Fruit fly (Drosophila melanogaster) whole organism, embryonic: ENCODE results near the gene mRpL20.
A peak's percentile ranks its signal among the peaks of the same experiment; 100 is the strongest.

Experiments
- CG10209 ChIP-seq: fragments of 200-800 bp; sonication (Bioruptor generic); optimal IDR thresholded peaks from 3 replicates; lab custom pipeline; 2017; ENCODE audit warnings: missing biosample characterization, mild to moderate bottlenecking, missing genetic modification characterization, missing genetic modification reagents
- CG10431 ChIP-seq: fragments of 200-800 bp; sonication (Bioruptor generic); optimal IDR thresholded peaks from 3 replicates; lab custom pipeline; 2018; ENCODE audit warnings: missing biosample characterization, mild to moderate bottlenecking, missing genetic modification characterization
- CG10959 ChIP-seq: fragments of 200-800 bp; sonication (Bioruptor generic); IDR thresholded peaks from 2 replicates; pipeline ENCODE4 v1.3.6; 2022; ENCODE audit warnings: missing biosample characterization, missing genetic modification characterization
- CG11456 ChIP-seq: fragments of 200-800 bp; sonication (Bioruptor generic); IDR thresholded peaks from 3 replicates; pipeline ENCODE4 v1.3.6; 2022; ENCODE audit warnings: missing biosample characterization, missing genetic modification characterization
- CG11504 ChIP-seq: fragments of 200-800 bp; sonication (Bioruptor generic); optimal IDR thresholded peaks from 3 replicates; lab custom pipeline; 2019; ENCODE audit warnings: missing biosample characterization, mild to moderate bottlenecking, missing genetic modification characterization, moderate library complexity
- CG13775 ChIP-seq: fragments of 200-800 bp; sonication (Bioruptor generic); optimal IDR thresholded peaks from 3 replicates; lab custom pipeline; 2017; ENCODE audit warnings: missing biosample characterization, mild to moderate bottlenecking, missing genetic modification characterization
- CG14710 ChIP-seq: fragments of 200-800 bp; sonication (Bioruptor generic); optimal IDR thresholded peaks from 3 replicates; lab custom pipeline; 2019; ENCODE audit warnings: missing biosample characterization, mild to moderate bottlenecking, missing genetic modification characterization, moderate library complexity
- CG17328 ChIP-seq: fragments of 200-800 bp; sonication (Bioruptor generic); IDR thresholded peaks from 2 replicates; pipeline ENCODE4 v1.3.6; 2022; ENCODE audit warnings: missing biosample characterization, missing genetic modification characterization
- CG17385 ChIP-seq: fragments of 200-800 bp; sonication (Bioruptor generic); optimal IDR thresholded peaks from 3 replicates; lab custom pipeline; 2018; ENCODE audit warnings: missing biosample characterization, mild to moderate bottlenecking, missing genetic modification characterization
- CG17568 ChIP-seq: fragments of 200-800 bp; sonication (Bioruptor generic); optimal IDR thresholded peaks from 2 replicates; lab custom pipeline; 2018; ENCODE audit warnings: missing biosample characterization, mild to moderate bottlenecking, missing genetic modification characterization, moderate library complexity
- CG18262 ChIP-seq: fragments of 200-800 bp; optimal IDR thresholded peaks from 3 replicates; lab custom pipeline; 2019; ENCODE audit warnings: missing biosample characterization, mild to moderate bottlenecking, missing genetic modification characterization, moderate library complexity
- CG2116 ChIP-seq: fragments of 200-800 bp; sonication (Bioruptor generic); optimal IDR thresholded peaks from 3 replicates; lab custom pipeline; 2018; ENCODE audit warnings: missing biosample characterization, mild to moderate bottlenecking, missing genetic modification characterization
- CG2678 ChIP-seq: fragments of 200-800 bp; sonication (Bioruptor generic); optimal IDR thresholded peaks from 3 replicates; lab custom pipeline; 2019; ENCODE audit warnings: missing biosample characterization, mild to moderate bottlenecking, missing genetic modification characterization, moderate library complexity
- CG3065 ChIP-seq: fragments of 200-800 bp; sonication (Bioruptor generic); optimal IDR thresholded peaks from 2 replicates; lab custom pipeline; 2016; ENCODE audit warnings: missing biosample characterization, missing genetic modification characterization
- CG31441 ChIP-seq: fragments of 200-800 bp; sonication (Bioruptor generic); IDR thresholded peaks from 2 replicates; pipeline ENCODE4 v1.3.6; 2022; ENCODE audit warnings: missing biosample characterization, missing genetic modification characterization
- CG3726 ChIP-seq: fragments of 200-800 bp; sonication (Bioruptor generic); IDR thresholded peaks from 3 replicates; pipeline ENCODE4, ENCODE4 v1.3.6; 2022; ENCODE audit warnings: missing biosample characterization, missing genetic modification characterization
- CG3847 ChIP-seq: fragments of 200-800 bp; sonication (Bioruptor generic); IDR thresholded peaks from 2 replicates; pipeline ENCODE4 v1.3.6; 2022; ENCODE audit warnings: missing biosample characterization, missing genetic modification characterization
- CG4328 ChIP-seq: fragments of 200-800 bp; sonication (Bioruptor generic); optimal IDR thresholded peaks from 3 replicates; lab custom pipeline; 2017; ENCODE audit warnings: missing biosample characterization, missing genetic modification reagents, missing genetic modification characterization
- CG5245 ChIP-seq: fragments of 200-800 bp; sonication (Bioruptor generic); optimal IDR thresholded peaks from 3 replicates; lab custom pipeline; 2016; ENCODE audit warnings: missing biosample characterization, missing genetic modification characterization
- CG6791 ChIP-seq: fragments of 200-800 bp; sonication (Bioruptor generic); IDR thresholded peaks from 3 replicates; pipeline ENCODE4 v1.3.6; 2022; ENCODE audit warnings: missing biosample characterization, missing genetic modification characterization; ENCODE audit not compliant: partially characterized antibody
- CG7963 ChIP-seq: fragments of 200-800 bp; sonication (Bioruptor generic); IDR thresholded peaks from 3 replicates; pipeline ENCODE4 v1.3.6; 2022; ENCODE audit warnings: missing biosample characterization, missing genetic modification characterization; ENCODE audit not compliant: partially characterized antibody
- CG8924 ChIP-seq: fragments of 200-800 bp; optimal IDR thresholded peaks from 3 replicates; lab custom pipeline; 2019; ENCODE audit warnings: missing biosample characterization, mild to moderate bottlenecking, missing genetic modification characterization, moderate library complexity
- Dfd ChIP-seq, 2 experiments: fragments of >200 bp; optimal IDR thresholded peaks; 2 replicates each; lab custom pipeline; 2017; ENCODE audit warnings: missing biosample characterization in 2 of 2, missing genetic modification characterization in 2 of 2
- Eip74EF ChIP-seq, 2 experiments: fragments of 200-800 bp in 1 of 2; fragments of >200 bp in 1 of 2; sonication (Bioruptor generic) in 1 of 2; optimal IDR thresholded peaks; 2 replicates each; lab custom pipeline; 2017 to 2019; ENCODE audit warnings: missing biosample characterization in 2 of 2, missing genetic modification characterization in 2 of 2, mild to moderate bottlenecking in 1 of 2, moderate library complexity in 1 of 2
- HHEX ChIP-seq: fragments of 200-800 bp; sonication (Bioruptor generic); optimal IDR thresholded peaks from 3 replicates; lab custom pipeline; 2017; ENCODE audit warnings: missing biosample characterization, mild to moderate bottlenecking, missing genetic modification characterization, missing genetic modification reagents
- HLHmδ ChIP-seq: fragments of 200-800 bp; sonication (Bioruptor generic); optimal IDR thresholded peaks from 2 replicates; lab custom pipeline; 2018; ENCODE audit warnings: missing biosample characterization, mild to moderate bottlenecking, missing genetic modification characterization, moderate library complexity
- Hey ChIP-seq: fragments of 200-800 bp; sonication (Bioruptor generic); optimal IDR thresholded peaks from 3 replicates; lab custom pipeline; 2018; ENCODE audit warnings: missing biosample characterization, mild to moderate bottlenecking, missing genetic modification characterization
- Opbp ChIP-seq: fragments of 200-800 bp; sonication (Bioruptor generic); IDR thresholded peaks from 3 replicates; pipeline ENCODE4 v1.3.6; 2022; ENCODE audit warnings: missing biosample characterization, missing genetic modification characterization; ENCODE audit not compliant: partially characterized antibody
- Sry-β ChIP-seq: fragments of 200-800 bp; sonication (Bioruptor generic); optimal IDR thresholded peaks from 2 replicates; lab custom pipeline; 2018; ENCODE audit warnings: missing biosample characterization, mild to moderate bottlenecking, missing genetic modification characterization, moderate library complexity
- Taf1 ChIP-seq: fragments of 200-800 bp; sonication (Bioruptor generic); IDR thresholded peaks from 2 replicates; pipeline ENCODE4 v1.3.6; 2022; ENCODE audit warnings: missing biosample characterization, missing genetic modification characterization
- ato ChIP-seq: fragments of 200-800 bp; sonication (Bioruptor generic); IDR thresholded peaks from 2 replicates; pipeline ENCODE4 v1.3.6; 2022; ENCODE audit warnings: missing biosample characterization, missing genetic modification characterization; ENCODE audit not compliant: partially characterized antibody
- cad ChIP-seq: fragments of >200 bp; optimal IDR thresholded peaks from 2 replicates; lab custom pipeline; 2017; ENCODE audit warnings: missing biosample characterization, missing genetic modification characterization
- chn ChIP-seq: fragments of 200-800 bp; sonication (Bioruptor generic); optimal IDR thresholded peaks from 2 replicates; lab custom pipeline; 2016; ENCODE audit warnings: missing biosample characterization, missing genetic modification characterization
- ci ChIP-seq: fragments of 200-800 bp; sonication (Bioruptor generic); IDR thresholded peaks from 3 replicates; pipeline ENCODE4 v1.3.6; 2022; ENCODE audit warnings: missing biosample characterization, missing genetic modification characterization
- fu2 ChIP-seq: fragments of 200-800 bp; sonication (Bioruptor generic); optimal IDR thresholded peaks from 2 replicates; lab custom pipeline; 2016; ENCODE audit warnings: missing biosample characterization, missing genetic modification characterization
- gro ChIP-seq: fragments of 200-800 bp; sonication (Bioruptor generic); optimal IDR thresholded peaks from 2 replicates; lab custom pipeline; 2016; ENCODE audit warnings: missing biosample characterization, missing genetic modification characterization
- jigr1 ChIP-seq: fragments of 200-800 bp; sonication (Bioruptor generic); IDR thresholded peaks from 3 replicates; pipeline ENCODE4 v1.3.6; 2022; ENCODE audit warnings: missing biosample characterization, missing genetic modification characterization
- lilli ChIP-seq: fragments of 200-800 bp; sonication (Bioruptor generic); optimal IDR thresholded peaks from 3 replicates; lab custom pipeline; 2016; ENCODE audit warnings: missing biosample characterization, missing genetic modification characterization
- lmd ChIP-seq: fragments of 200-800 bp; sonication (Bioruptor generic); IDR thresholded peaks from 2 replicates; pipeline ENCODE4 v1.3.6; 2022; ENCODE audit warnings: missing biosample characterization, missing genetic modification characterization
- mld ChIP-seq: fragments of 200-800 bp; sonication (Bioruptor generic); IDR thresholded peaks from 3 replicates; pipeline ENCODE4 v1.3.6; 2022; ENCODE audit warnings: missing biosample characterization, missing genetic modification characterization; ENCODE audit not compliant: partially characterized antibody
- nerfin-2 ChIP-seq: fragments of 200-800 bp; sonication (Bioruptor generic); IDR thresholded peaks from 2 replicates; pipeline ENCODE4 v1.3.6; 2022; ENCODE audit warnings: missing biosample characterization, missing genetic modification characterization; ENCODE audit not compliant: partially characterized antibody
- pfk ChIP-seq: fragments of 200-800 bp; sonication (Bioruptor generic); optimal IDR thresholded peaks from 2 replicates; lab custom pipeline; 2018; ENCODE audit warnings: missing biosample characterization, mild to moderate bottlenecking, missing genetic modification characterization, moderate library complexity
- rib ChIP-seq: fragments of 200-800 bp; sonication (Bioruptor generic); IDR thresholded peaks from 2 replicates; pipeline ENCODE4 v1.3.6; 2022; ENCODE audit warnings: missing biosample characterization, missing genetic modification characterization
- sens ChIP-seq: fragments of 200-800 bp; sonication (Bioruptor generic); peaks from one replicate; lab custom pipeline; 2016; ENCODE audit warnings: missing biosample characterization, missing genetic modification characterization
- sna ChIP-seq: fragments of 200-800 bp; sonication (Bioruptor generic); IDR thresholded peaks from 2 replicates; pipeline ENCODE4 v1.3.6; 2022; ENCODE audit warnings: missing biosample characterization, missing genetic modification characterization; ENCODE audit not compliant: partially characterized antibody
- trh ChIP-seq: fragments of 200-800 bp; sonication (Bioruptor generic); optimal IDR thresholded peaks from 2 replicates; lab custom pipeline; 2016; ENCODE audit warnings: missing biosample characterization, missing genetic modification characterization
- twi ChIP-seq: fragments of 200-800 bp; optimal IDR thresholded peaks from 2 replicates; lab custom pipeline; 2019; ENCODE audit warnings: missing biosample characterization, mild to moderate bottlenecking, missing genetic modification characterization, moderate library complexity
- tx ChIP-seq: fragments of 200-800 bp; sonication (Bioruptor generic); optimal IDR thresholded peaks from 2 replicates; lab custom pipeline; 2016; ENCODE audit warnings: missing biosample characterization, missing genetic modification characterization

Gene mRpL20

DNA sequence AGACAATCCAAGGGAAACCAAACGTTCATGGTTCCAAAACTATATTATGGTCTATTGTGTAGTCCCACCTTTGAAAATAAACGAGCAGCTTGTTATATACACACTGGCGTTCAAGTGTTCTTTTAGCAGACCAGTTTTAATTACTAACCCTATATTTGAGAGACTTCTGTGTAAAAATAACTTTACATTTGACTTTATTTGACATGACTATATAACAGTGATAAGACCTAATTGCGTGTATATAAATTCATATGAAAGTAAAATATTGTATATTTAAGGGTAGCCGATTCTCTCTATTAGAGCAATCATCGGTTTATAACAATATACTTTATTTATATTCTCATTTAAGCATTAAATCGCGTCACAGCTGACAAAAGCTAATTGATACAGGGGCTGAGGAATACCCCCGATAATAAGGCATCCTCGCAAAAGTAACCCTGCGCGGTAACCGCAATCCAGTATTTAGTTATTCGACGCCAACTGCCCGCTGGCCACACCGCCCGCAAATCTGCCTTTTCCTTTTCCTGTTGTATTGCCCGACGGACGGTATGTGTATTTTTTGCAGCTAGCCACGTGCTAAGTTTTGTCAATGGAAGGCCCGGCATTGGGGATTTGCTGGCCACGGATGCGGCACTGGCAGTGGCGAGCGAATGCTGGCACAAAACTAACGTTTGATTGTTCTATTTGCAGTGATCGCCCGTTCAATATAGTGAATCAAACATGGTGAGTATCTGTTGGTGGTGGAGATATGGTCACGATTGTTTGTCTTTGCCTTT, 23.8 kb upstream of the mRpL20 start, which contains the start of gene RpS4 (continued):
- TF ChIP-seq CG2116 (GFP tag; lab: Kevin White, UChicago), result peak; percentile 98
- no peak for TF ChIP-seq Dfd (GFP tag; optimal IDR thresholded peaks at IDR 0.05; lab: Kevin White, UChicago)
- peak; percentile 29; the same call in 2 of the 3 replicates for TF ChIP-seq Opbp (GFP tag; lab: Robert Waterston, UW)
- TF ChIP-seq tx, result peak; percentile 36
- TF ChIP-seq CG14710 (tag; lab: Kevin White, UChicago), result peak; percentile 72
- peak; percentile 82 for TF ChIP-seq lmd (GFP tag; lab: Robert Waterston, UW)
- no peak for TF ChIP-seq cad (GFP tag; lab: Kevin White, UChicago)
- peak; percentile 68 for TF ChIP-seq trh (GFP tag; lab: Kevin White, UChicago)
- peak; percentile 85 for TF ChIP-seq pfk (GFP tag; lab: Kevin White, UChicago)
- 0 out of 3 replicates have a peak, but pooled peaks have one; percentile 38 for TF ChIP-seq CG6791 (GFP tag; lab: Robert Waterston, UW)
- TF ChIP-seq HLHmδ, result peak; percentile 100
- TF ChIP-seq CG10959 (GFP tag; lab: Robert Waterston, UW), result peak; percentile 77
- no peak for TF ChIP-seq nerfin-2 (GFP tag; lab: Robert Waterston, UW)
- peak; percentile 73 for TF ChIP-seq CG8924 (tag; lab: Kevin White, UChicago)
- peak; percentile 71 for TF ChIP-seq Sry-β
- TF ChIP-seq mld, result no peak
- peak; percentile 96 for TF ChIP-seq HHEX
- TF ChIP-seq ato (GFP tag; lab: Robert Waterston, UW), result peak; percentile 35; the same call in 1 of the 2 replicates
- TF ChIP-seq CG17328, result peak; percentile 95
- TF ChIP-seq CG10431 (GFP tag; lab: Kevin White, UChicago), result peak; percentile 98
- peak; percentile 92 for TF ChIP-seq CG17385 (GFP tag; lab: Kevin White, UChicago)
- TF ChIP-seq twi (tag; lab: Kevin White, UChicago), result peak; percentile 62
- TF ChIP-seq CG3065 (GFP tag; lab: Kevin White, UChicago), result peak; percentile 49
- TF ChIP-seq lilli (GFP tag; lab: Kevin White, UChicago), result peak; percentile 74
- peak; percentile 95 for TF ChIP-seq CG11456
- TF ChIP-seq Eip74EF (GFP tag; optimal IDR thresholded peaks at IDR 0.05; lab: Kevin White, UChicago), result peak in 1 of 2 experiments; percentile 74
- peak; percentile 99 for TF ChIP-seq ci (GFP tag; lab: Robert Waterston, UW)
- TF ChIP-seq CG2678, result peak; percentile 78
- peak; percentile 91 for TF ChIP-seq CG13775 (GFP tag; lab: Kevin White, UChicago)
- peak; percentile 85 for TF ChIP-seq CG3847 (GFP tag; lab: Robert Waterston, UW)
- TF ChIP-seq sens (GFP tag; lab: Kevin White, UChicago), result peak; percentile 95
- peak; percentile 95 for TF ChIP-seq Hey
- no peak for TF ChIP-seq CG7963
- TF ChIP-seq gro, result peak; percentile 93
- peak; percentile 63; the same call in 1 of the 3 replicates for TF ChIP-seq jigr1 (GFP tag; lab: Robert Waterston, UW)
- peak; percentile 83 for TF ChIP-seq rib (GFP tag; lab: Robert Waterston, UW)
- peak; percentile 96 for TF ChIP-seq CG17568 (GFP tag; lab: Kevin White, UChicago)
- TF ChIP-seq chn (GFP tag; lab: Kevin White, UChicago), result peak; percentile 79
- peak; percentile 86 for TF ChIP-seq CG5245 (GFP tag; lab: Kevin White, UChicago)
- TF ChIP-seq CG11504 (tag; lab: Kevin White, UChicago), result peak; percentile 74
- TF ChIP-seq CG10209, result peak; percentile 90
- peak; percentile 82 for TF ChIP-seq CG3726 (GFP tag; lab: Robert Waterston, UW)
- peak; percentile 68; the same call in 1 of the 2 replicates for TF ChIP-seq Taf1 (GFP tag; lab: Robert Waterston, UW)
- TF ChIP-seq CG31441 (GFP tag; lab: Robert Waterston, UW), result peak; percentile 82
- peak; percentile 73 for TF ChIP-seq fu2 (GFP tag; lab: Kevin White, UChicago)
- TF ChIP-seq sna (GFP tag; lab: Robert Waterston, UW), result no peak
- TF ChIP-seq CG4328 (GFP tag; lab: Kevin White, UChicago), result peak; percentile 93
- peak; percentile 68 for TF ChIP-seq CG18262 (tag; lab: Kevin White, UChicago)
